Worm (Caenorhabditis elegans): ENCODE results near the gene srg-55.

ce11 chrV:14900905-14901304 lies 27.2 kb downstream of the srg-55 start:
- no peak for TF ChIP-seq nhr-28 (tag; optimal IDR thresholded peaks at IDR 0.05)
- no peak for TF ChIP-seq sem-2 (GFP tag; optimal IDR thresholded peaks at IDR 0.05)
- no peak for TF ChIP-seq nhr-76 (tag; optimal IDR thresholded peaks at IDR 0.05)
- no peak for TF ChIP-seq ces-1 (GFP tag; optimal IDR thresholded peaks at IDR 0.05)
- no peak for TF ChIP-seq elt-3 (tag; optimal IDR thresholded peaks at IDR 0.05)
- no peak for TF ChIP-seq elt-1 (tag; optimal IDR thresholded peaks at IDR 0.05; ENCODE audit: borderline replicate concordance, insufficient read depth)

Measured in whole organism, mixed stage, embryonic.